Worm (Caenorhabditis elegans) whole organism, L3 larva: ENCODE measurements around the gene Y27F2A.6.

ENCODE experiments used
- ZK546.5 ChIP-seq: sonication (generic microtip); optimal IDR thresholded peaks from 2 replicates; lab custom pipeline; 2017; ENCODE audit warnings: missing biosample characterization, missing genetic modification characterization
- egl-27 ChIP-seq: sonication (generic microtip); optimal IDR thresholded peaks from 4 replicates; lab custom pipeline; 2017; ENCODE audit warnings: missing biosample characterization, missing genetic modification reagents, missing genetic modification characterization
- hmg-11 ChIP-seq: sonication (generic microtip); optimal IDR thresholded peaks from 2 replicates; lab custom pipeline; 2016; ENCODE audit warnings: missing genetic modification characterization, missing compliant biosample characterization
- lin-39 ChIP-seq: fragments of 150-350 bp; optimal IDR thresholded peaks from 2 replicates; lab custom pipeline; 2018; ENCODE audit warnings: missing biosample characterization, missing genetic modification reagents, missing genetic modification characterization
- mdl-1 ChIP-seq: fragments of 150-350 bp; optimal IDR thresholded peaks from 2 replicates; lab custom pipeline; 2014; ENCODE audit warnings: missing biosample characterization, missing genetic modification characterization
- nhr-237 ChIP-seq: fragments of 150-350 bp; optimal IDR thresholded peaks from 2 replicates; lab custom pipeline; 2014; ENCODE audit warnings: missing biosample characterization, missing genetic modification characterization
- nhr-25 ChIP-seq: sonication (generic microtip); optimal IDR thresholded peaks from 2 replicates; lab custom pipeline; 2017; ENCODE audit warnings: missing biosample characterization, missing genetic modification characterization
- nhr-76 ChIP-seq: fragments of 150-350 bp; sonication (generic microtip); optimal IDR thresholded peaks from 5 replicates; lab custom pipeline; 2014; ENCODE audit warnings: missing biosample characterization, missing genetic modification characterization
- nhr-77 ChIP-seq: fragments of 150-350 bp; optimal IDR thresholded peaks from 2 replicates; lab custom pipeline; 2014; ENCODE audit warnings: missing biosample characterization, missing genetic modification characterization
- snpc-4 ChIP-seq: fragments of 150-350 bp; optimal IDR thresholded peaks from 2 replicates; lab custom pipeline; 2014; ENCODE audit warnings: missing biosample characterization, missing genetic modification characterization

DNA sequence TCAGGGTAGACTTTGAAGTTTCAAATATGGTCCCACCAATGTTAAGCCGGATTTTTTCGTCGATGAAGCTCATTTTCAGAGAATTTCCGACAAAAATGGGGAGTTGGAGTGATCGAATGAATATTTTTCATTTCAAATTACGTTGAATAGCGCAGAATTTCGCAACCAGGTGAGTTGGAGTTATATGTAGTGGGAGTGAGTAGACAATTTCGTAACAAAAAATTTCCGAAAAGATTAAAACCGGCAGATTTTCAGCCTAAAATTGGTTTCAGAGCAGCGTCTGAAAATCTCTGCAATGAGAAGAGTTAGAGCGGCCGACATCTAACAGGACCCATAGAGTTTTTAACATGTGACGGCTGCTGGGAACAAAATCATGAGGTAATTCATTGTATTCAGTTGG lies 25.5 kb upstream of the Y27F2A.6 start, which contains the start of gene sdz-35:
- TF ChIP-seq nhr-25 = no peak
- no peak for TF ChIP-seq hmg-11 (tag; lab: Kevin White, UChicago)
- no peak for TF ChIP-seq nhr-237 (tag; lab: Kevin White, UChicago)
- no peak for TF ChIP-seq snpc-4 (tag; lab: Kevin White, UChicago)
- no peak for TF ChIP-seq mdl-1 (tag; lab: Kevin White, UChicago)
- no peak for TF ChIP-seq egl-27 (tag; lab: Kevin White, UChicago)
- no peak for TF ChIP-seq nhr-77 (tag; lab: Kevin White, UChicago)
- no peak for TF ChIP-seq lin-39 (tag; lab: Kevin White, UChicago)
- no peak for TF ChIP-seq nhr-76
- no peak for TF ChIP-seq ZK546.5 (tag; lab: Kevin White, UChicago)
